Worm (Caenorhabditis elegans): ENCODE measurements around the gene fzo-1.

fzo-1 gene

DNA sequence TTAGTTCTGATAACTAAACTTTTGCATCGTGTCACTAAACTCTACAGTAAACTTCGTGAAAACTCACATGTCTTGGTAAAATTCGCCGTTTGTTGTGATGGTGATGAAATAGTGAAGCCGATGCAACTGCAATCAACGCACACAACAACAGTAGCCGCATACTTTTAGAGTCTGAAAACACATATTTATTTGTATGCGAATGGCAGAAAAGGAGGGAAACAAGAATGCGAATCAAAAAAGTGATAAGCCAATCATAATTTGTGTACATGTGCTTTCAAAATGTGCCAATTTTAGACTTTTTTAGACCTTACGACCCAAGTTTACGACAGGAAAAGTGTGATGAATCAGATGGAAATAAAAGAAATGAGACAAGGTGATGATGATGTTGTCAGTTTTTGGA lies 30.7 kb downstream of the fzo-1 start, which contains the start of gene K05F1.10:
Gene K05F1.10 (minus strand): TSS at position 171 of the 400 bp plus-strand sequence.
- TF ChIP-seq tbx-37 (GFP tag; conservative IDR thresholded peaks at IDR 0.05) = no peak
- no peak for TF ChIP-seq ama-1 (optimal IDR thresholded peaks at IDR 0.05)
- TF ChIP-seq pes-1 (GFP tag; IDR thresholded peaks at IDR 0.05) = no peak
- TF ChIP-seq tra-4 (tag; optimal IDR thresholded peaks at IDR 0.05) = no peak
- TF ChIP-seq flt-1 (GFP tag; IDR thresholded peaks at IDR 0.05) = no peak
- no peak for TF ChIP-seq ceh-13 (GFP tag; optimal IDR thresholded peaks at IDR 0.05)
- TF ChIP-seq hmg-4 (GFP tag; optimal IDR thresholded peaks at IDR 0.05) = no peak
- TF ChIP-seq ets-7 (tag; optimal IDR thresholded peaks at IDR 0.05) = no peak
- TF ChIP-seq hmbx-1 (tag; optimal IDR thresholded peaks at IDR 0.05) = no peak
- TF ChIP-seq F13C5.2 (tag; optimal IDR thresholded peaks at IDR 0.05) = no peak
- no peak for TF ChIP-seq ceh-36 (tag; optimal IDR thresholded peaks at IDR 0.05)
- TF ChIP-seq hnd-1 (tag; optimal IDR thresholded peaks at IDR 0.05) = no peak
- no peak for TF ChIP-seq tbx-11 (GFP tag; IDR thresholded peaks at IDR 0.05)
- no peak for TF ChIP-seq scrt-1 (GFP tag; IDR thresholded peaks at IDR 0.05)
- no peak for TF ChIP-seq B0310.2 (tag; optimal IDR thresholded peaks at IDR 0.05)
- TF ChIP-seq aly-1 (tag; optimal IDR thresholded peaks at IDR 0.05) = no peak
- TF ChIP-seq sea-1 (GFP tag; conservative IDR thresholded peaks at IDR 0.05) = no peak

DNA sequence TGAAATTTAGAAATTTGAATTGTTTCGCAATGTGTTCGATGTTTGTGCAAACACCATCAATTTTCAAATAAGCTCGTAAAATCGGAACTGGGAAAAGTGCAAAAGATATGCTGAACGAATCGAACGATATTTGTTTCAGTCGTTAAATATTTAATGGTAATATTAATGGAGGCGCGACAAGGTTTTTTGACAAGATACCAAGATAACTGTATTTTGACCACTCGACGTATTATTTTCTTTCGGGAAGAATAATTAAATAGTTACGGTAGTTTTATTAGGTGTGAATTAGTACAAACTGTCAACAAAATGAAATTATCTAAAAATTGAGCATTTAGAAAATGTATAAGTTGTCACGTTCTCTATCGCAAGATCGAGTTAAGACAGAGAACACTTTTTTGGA lies 31.7 kb downstream of the fzo-1 start:
- TF ChIP-seq scrt-1 (GFP tag; IDR thresholded peaks at IDR 0.05) (no peak), tra-4 (tag; optimal IDR thresholded peaks at IDR 0.05) (no peak), flt-1 (GFP tag; IDR thresholded peaks at IDR 0.05) (no peak), ama-1 (optimal IDR thresholded peaks at IDR 0.05) (no peak), B0310.2 (tag; optimal IDR thresholded peaks at IDR 0.05) (no peak), hnd-1 (tag; optimal IDR thresholded peaks at IDR 0.05) (no peak)

DNA sequence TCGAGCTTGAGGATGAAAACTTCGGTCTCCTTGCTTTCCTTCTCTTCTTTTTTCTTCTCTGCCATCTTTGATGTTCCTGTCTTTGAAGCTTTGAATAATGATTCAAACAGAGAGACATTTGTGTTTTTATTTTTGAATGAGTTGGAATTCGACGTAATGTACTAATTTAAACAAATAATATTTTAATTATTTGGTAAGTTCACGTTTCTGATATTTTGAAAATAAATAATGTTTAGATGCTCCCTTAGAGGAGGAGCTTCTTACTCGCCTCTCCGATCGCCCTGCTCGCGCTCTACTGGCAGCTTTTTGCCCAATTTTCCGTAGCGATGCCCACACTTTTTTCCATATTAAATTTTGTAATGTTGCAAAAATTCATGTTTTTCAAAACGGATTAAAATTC lies 34.9 kb downstream of the fzo-1 start, which contains the start of the genes K05F1.9 and K05F1.1:
Gene K05F1.9 (minus strand): TSS at position 101 of the 400 bp plus-strand sequence.
Gene K05F1.1 (plus strand): TSS at position 308 of the 400 bp plus-strand sequence.
- TF ChIP-seq ets-7 (tag; optimal IDR thresholded peaks at IDR 0.05) (no peak), tbx-11 (GFP tag; IDR thresholded peaks at IDR 0.05) (no peak), ceh-13 (GFP tag; optimal IDR thresholded peaks at IDR 0.05) (no peak), scrt-1 (GFP tag; IDR thresholded peaks at IDR 0.05) (no peak), aly-1 (tag; optimal IDR thresholded peaks at IDR 0.05) (no peak)

DNA sequence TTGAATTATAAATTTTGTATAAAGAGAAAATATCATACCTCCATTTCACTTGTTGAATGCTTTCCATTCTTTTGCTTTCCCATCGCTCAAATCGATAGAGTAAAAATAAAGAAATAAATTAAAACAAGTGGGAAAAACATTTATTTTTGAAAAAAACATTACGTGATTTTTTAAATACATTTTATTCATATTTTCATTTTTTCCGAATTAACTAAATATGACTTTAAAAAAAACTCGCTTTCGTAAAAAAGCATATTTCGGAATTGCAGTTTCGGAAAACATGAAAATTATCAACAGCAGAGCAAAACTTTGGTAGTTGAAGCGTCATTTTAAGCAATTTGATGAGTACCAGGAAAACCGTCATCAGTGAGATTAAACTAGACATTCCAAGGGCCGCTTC lies 36.5 kb downstream of the fzo-1 start, which contains the start of gene K05F1.8:
Gene K05F1.8 (minus strand): TSS at position 101 of the 400 bp plus-strand sequence.
- TF ChIP-seq ceh-36 (tag; optimal IDR thresholded peaks at IDR 0.05) = no peak
- no peak for TF ChIP-seq F13C5.2 (tag; optimal IDR thresholded peaks at IDR 0.05)
- TF ChIP-seq aly-1 (tag; optimal IDR thresholded peaks at IDR 0.05) = no peak
- no peak for TF ChIP-seq ceh-13 (GFP tag; optimal IDR thresholded peaks at IDR 0.05)
- no peak for TF ChIP-seq pes-1 (GFP tag; IDR thresholded peaks at IDR 0.05)
- TF ChIP-seq ama-1 (optimal IDR thresholded peaks at IDR 0.05) = no peak
- TF ChIP-seq sea-1 (GFP tag; conservative IDR thresholded peaks at IDR 0.05) = no peak
- no peak for TF ChIP-seq ets-7 (tag; optimal IDR thresholded peaks at IDR 0.05)
- TF ChIP-seq hmg-4 (GFP tag; optimal IDR thresholded peaks at IDR 0.05) = no peak
- no peak for TF ChIP-seq flt-1 (GFP tag; IDR thresholded peaks at IDR 0.05)
- no peak for TF ChIP-seq hmbx-1 (tag; optimal IDR thresholded peaks at IDR 0.05)
- no peak for TF ChIP-seq hnd-1 (tag; optimal IDR thresholded peaks at IDR 0.05)
- TF ChIP-seq tbx-11 (GFP tag; IDR thresholded peaks at IDR 0.05) = no peak
- no peak for TF ChIP-seq tbx-37 (GFP tag; conservative IDR thresholded peaks at IDR 0.05)
- no peak for TF ChIP-seq scrt-1 (GFP tag; IDR thresholded peaks at IDR 0.05)

DNA sequence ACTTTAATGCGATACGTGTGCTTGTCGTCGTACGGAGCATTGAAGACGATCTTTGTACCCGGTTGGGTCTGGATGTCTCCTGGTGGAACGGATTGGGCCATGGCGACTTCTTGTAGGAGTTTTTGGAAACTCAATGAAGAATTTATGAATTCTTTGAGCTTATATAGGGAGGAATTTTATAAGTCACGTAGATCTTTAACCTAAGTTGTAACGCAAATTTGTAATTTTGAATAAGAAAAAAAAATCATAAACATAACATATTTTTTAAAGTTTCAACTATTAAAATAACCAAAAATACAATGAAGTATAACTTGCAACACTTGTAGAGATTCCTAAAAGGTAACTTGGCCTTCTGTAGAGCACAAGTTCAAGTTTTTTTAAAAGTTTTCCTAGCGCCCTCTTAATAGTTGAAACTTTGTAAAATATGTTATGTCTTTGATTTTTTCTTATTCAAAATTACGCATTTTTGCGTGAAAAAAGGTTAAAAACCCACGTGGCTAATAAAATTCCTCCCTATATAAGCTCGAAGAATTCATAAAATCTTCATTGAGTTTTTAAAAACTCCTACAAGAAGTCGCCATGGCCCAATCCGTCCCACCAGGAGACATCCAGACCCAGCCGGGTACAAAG lies 38.5 kb downstream of the fzo-1 start, which contains the start of the genes msp-63 and msp-142:
Gene msp-63 (minus strand): TSS at position 101 of the 630 bp plus-strand sequence.
Gene msp-142 (plus strand): TSS at position 580 of the 630 bp plus-strand sequence.
- TF ChIP-seq hnd-1 (tag; optimal IDR thresholded peaks at IDR 0.05) (no peak), ama-1 (optimal IDR thresholded peaks at IDR 0.05) (no peak), scrt-1 (GFP tag; IDR thresholded peaks at IDR 0.05) (no peak), F13C5.2 (tag; optimal IDR thresholded peaks at IDR 0.05) (no peak), hmg-4 (GFP tag; optimal IDR thresholded peaks at IDR 0.05) (no peak), B0310.2 (tag; optimal IDR thresholded peaks at IDR 0.05) (no peak), tbx-37 (GFP tag; conservative IDR thresholded peaks at IDR 0.05) (no peak), hmbx-1 (tag; optimal IDR thresholded peaks at IDR 0.05) (no peak), aly-1 (tag; optimal IDR thresholded peaks at IDR 0.05) (no peak), pes-1 (GFP tag; IDR thresholded peaks at IDR 0.05) (no peak), tra-4 (tag; optimal IDR thresholded peaks at IDR 0.05) (no peak), ets-7 (tag; optimal IDR thresholded peaks at IDR 0.05) (no peak), tbx-11 (GFP tag; IDR thresholded peaks at IDR 0.05) (no peak)

DNA sequence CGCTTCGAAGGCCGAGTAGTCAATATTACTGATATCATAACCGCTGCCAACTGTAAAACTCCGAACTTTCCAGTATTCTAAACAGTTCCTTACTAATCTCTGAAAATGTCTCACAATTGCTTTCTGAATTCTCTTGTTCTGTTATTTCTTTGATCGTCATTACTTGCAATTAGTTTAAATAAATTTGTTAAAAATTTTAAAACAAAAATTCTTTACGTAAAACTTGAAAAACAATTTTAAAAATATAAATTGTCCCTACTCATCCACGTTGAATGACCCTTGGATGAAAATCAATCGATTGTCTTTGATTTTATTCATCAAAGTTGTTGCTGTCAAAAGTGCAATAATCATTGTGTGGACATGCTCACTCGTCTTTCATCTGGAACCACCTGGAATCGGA lies 41.8 kb downstream of the fzo-1 start, which contains the start of gene acdh-8:
Gene acdh-8 (plus strand): TSS at position 301 of the 400 bp plus-strand sequence.
- TF ChIP-seq scrt-1 (GFP tag; IDR thresholded peaks at IDR 0.05) = no peak
- no peak for TF ChIP-seq tbx-37 (GFP tag; conservative IDR thresholded peaks at IDR 0.05)
- no peak for TF ChIP-seq ets-7 (tag; optimal IDR thresholded peaks at IDR 0.05)
- no peak for TF ChIP-seq F13C5.2 (tag; optimal IDR thresholded peaks at IDR 0.05)
- TF ChIP-seq ama-1 (optimal IDR thresholded peaks at IDR 0.05) = no peak
- no peak for TF ChIP-seq hmg-4 (GFP tag; optimal IDR thresholded peaks at IDR 0.05)
- no peak for TF ChIP-seq B0310.2 (tag; optimal IDR thresholded peaks at IDR 0.05)
- no peak for TF ChIP-seq ceh-36 (tag; optimal IDR thresholded peaks at IDR 0.05)
- no peak for TF ChIP-seq aly-1 (tag; optimal IDR thresholded peaks at IDR 0.05)
- no peak for TF ChIP-seq hmbx-1 (tag; optimal IDR thresholded peaks at IDR 0.05)
- TF ChIP-seq ceh-13 (GFP tag; optimal IDR thresholded peaks at IDR 0.05) = no peak
- no peak for TF ChIP-seq pes-1 (GFP tag; IDR thresholded peaks at IDR 0.05)

DNA sequence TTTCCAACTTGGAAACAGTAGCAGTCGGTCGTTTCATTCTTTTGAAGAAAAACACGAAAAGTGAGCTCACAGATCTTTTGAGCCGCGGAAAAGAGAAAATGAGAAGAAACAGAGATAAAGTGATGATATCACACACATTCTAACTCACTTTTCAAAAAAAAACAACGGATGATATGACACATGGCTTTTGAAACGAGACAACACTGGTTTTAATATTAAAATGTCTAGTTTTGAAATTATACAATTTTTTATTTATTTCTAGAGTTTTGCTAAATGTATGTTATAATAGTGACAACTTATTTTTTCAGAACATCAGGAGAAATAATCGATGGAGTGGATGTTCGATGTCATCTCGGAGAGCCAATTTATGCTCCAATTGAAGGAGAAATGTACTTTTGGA lies 43.5 kb downstream of the fzo-1 start, which contains the start of gene K05F1.14:
Gene K05F1.14 (minus strand): TSS at position 101 of the 400 bp plus-strand sequence.
- TF ChIP-seq tbx-11 (GFP tag; IDR thresholded peaks at IDR 0.05) (no peak), pes-1 (GFP tag; IDR thresholded peaks at IDR 0.05) (no peak), tbx-37 (GFP tag; conservative IDR thresholded peaks at IDR 0.05) (no peak), F13C5.2 (tag; optimal IDR thresholded peaks at IDR 0.05) (no peak)

All from whole organism, early embryonic.